Worm (Caenorhabditis elegans): ENCODE data around the gene ugt-30.

Gene ugt-30

DNA sequence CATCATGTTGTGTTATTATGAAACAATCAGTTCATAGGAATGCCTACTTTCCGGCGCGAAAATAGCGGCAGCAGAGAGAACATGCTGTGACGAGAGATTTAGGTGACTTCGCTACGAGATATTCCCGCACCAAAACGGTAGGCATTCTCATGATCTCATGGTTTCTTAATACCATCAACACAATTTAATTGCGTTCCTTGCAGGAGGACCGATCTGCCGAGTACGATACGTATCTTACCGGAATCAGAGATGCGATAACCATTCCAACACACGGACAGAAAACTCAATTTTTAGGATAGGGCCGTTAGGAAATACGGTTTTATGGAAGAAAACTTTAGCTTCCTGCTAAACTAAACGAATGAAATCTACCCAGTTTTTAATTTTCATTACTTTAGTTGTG lies 23.7 kb upstream of the ugt-30 start, which contains the start of gene T09F5.1:
Gene T09F5.1 (plus strand): TSS at position 301 of the 400 bp plus-strand sequence.
- TF ChIP-seq tag-97 (GFP tag; IDR thresholded peaks at IDR 0.05) (no peak), hmg-1.1 (GFP tag; IDR thresholded peaks at IDR 0.05) (no peak), gei-8 (GFP tag; optimal IDR thresholded peaks at IDR 0.05) (no peak), spr-1 (tag; optimal IDR thresholded peaks at IDR 0.05) (no peak), hif-1 (tag; optimal IDR thresholded peaks at IDR 0.05) (no peak), ceh-82 (tag; optimal IDR thresholded peaks at IDR 0.05) (no peak), zag-1 (tag; optimal IDR thresholded peaks at IDR 0.05) (no peak), vab-7 (GFP tag; IDR thresholded peaks at IDR 0.05) (no peak), hlh-30 (tag; optimal IDR thresholded peaks at IDR 0.05; ENCODE audit: insufficient read depth) (no peak), mep-1 (tag; optimal IDR thresholded peaks at IDR 0.05) (no peak), fos-1 (tag; optimal IDR thresholded peaks at IDR 0.05) (no peak), ztf-11 (tag; optimal IDR thresholded peaks at IDR 0.05) (no peak), Y5F2A.4 (GFP tag; optimal IDR thresholded peaks at IDR 0.05) (no peak), jun-1 (tag; optimal IDR thresholded peaks at IDR 0.05) (no peak)

- TF ChIP-seq dpl-1 (GFP tag; optimal IDR thresholded peaks at IDR 0.05) (no peak), lin-29 (GFP tag; IDR thresholded peaks at IDR 0.05) (no peak), R02D3.7 (tag; optimal IDR thresholded peaks at IDR 0.05) (no peak), cey-2 (tag; optimal IDR thresholded peaks at IDR 0.05; ENCODE audit: borderline replicate concordance, insufficient read depth) (no peak), F44E2.7 (GFP tag; IDR thresholded peaks at IDR 0.05) (no peak), lin-39 (tag; optimal IDR thresholded peaks at IDR 0.05) (no peak), ztf-11 (tag; optimal IDR thresholded peaks at IDR 0.05) (no peak), spr-1 (tag; optimal IDR thresholded peaks at IDR 0.05) (no peak), tra-1 (GFP tag; IDR thresholded peaks at IDR 0.05) (no peak), tag-97 (GFP tag; IDR thresholded peaks at IDR 0.05) (no peak), nhr-237 (tag; optimal IDR thresholded peaks at IDR 0.05) (no peak)
These were observed 22.7 kb upstream of the ugt-30 start, which contains the start of gene T09F5.20 for ce11 chrV:15147776-15148175. T09F5.20 (minus strand) TSS chrV:15147876.

- TF ChIP-seq pqm-1 (tag; optimal IDR thresholded peaks at IDR 0.05) = no peak
- peak; percentile 72 for TF ChIP-seq nhr-6 (tag; optimal IDR thresholded peaks at IDR 0.05)
- TF ChIP-seq lin-13 (GFP tag; optimal IDR thresholded peaks at IDR 0.05) = peak; percentile 7
- peak; percentile 18 for TF ChIP-seq duxl-1 (tag; optimal IDR thresholded peaks at IDR 0.05; ENCODE audit: poor library complexity)
- peak; percentile 73 for TF ChIP-seq dpl-1 (GFP tag; optimal IDR thresholded peaks at IDR 0.05)
- no peak for TF ChIP-seq aly-2 (tag; optimal IDR thresholded peaks at IDR 0.05)
- peak; percentile 92 for TF ChIP-seq mes-2 (tag; optimal IDR thresholded peaks at IDR 0.05; ENCODE audit: poor library complexity, severe bottlenecking)
- TF ChIP-seq aha-1 (tag) = no peak
- TF ChIP-seq pha-4 (GFP tag; IDR thresholded peaks at IDR 0.05) = no peak
- no peak for TF ChIP-seq pha-4 (tag; optimal IDR thresholded peaks at IDR 0.05)
- TF ChIP-seq T20F7.1 (GFP tag; optimal IDR thresholded peaks at IDR 0.05) = peak; percentile 32
- peak; percentile 90 for TF ChIP-seq lin-38 (GFP tag; IDR thresholded peaks at IDR 0.05)
- no peak for TF ChIP-seq nhr-11 (tag; optimal IDR thresholded peaks at IDR 0.05)
- no peak for TF ChIP-seq arid-1 (GFP tag; conservative IDR thresholded peaks at IDR 0.05)
- TF ChIP-seq fkh-10 (GFP tag; optimal IDR thresholded peaks at IDR 0.05) = no peak
- peak; percentile 61 for TF ChIP-seq nhr-28 (tag; optimal IDR thresholded peaks at IDR 0.05)
These were observed 18.7 kb upstream of the ugt-30 start, which contains the start of gene K08F9.4 for ce11 chrV:15143798-15144197. K08F9.4 (plus strand) TSS chrV:15144019.

DNA sequence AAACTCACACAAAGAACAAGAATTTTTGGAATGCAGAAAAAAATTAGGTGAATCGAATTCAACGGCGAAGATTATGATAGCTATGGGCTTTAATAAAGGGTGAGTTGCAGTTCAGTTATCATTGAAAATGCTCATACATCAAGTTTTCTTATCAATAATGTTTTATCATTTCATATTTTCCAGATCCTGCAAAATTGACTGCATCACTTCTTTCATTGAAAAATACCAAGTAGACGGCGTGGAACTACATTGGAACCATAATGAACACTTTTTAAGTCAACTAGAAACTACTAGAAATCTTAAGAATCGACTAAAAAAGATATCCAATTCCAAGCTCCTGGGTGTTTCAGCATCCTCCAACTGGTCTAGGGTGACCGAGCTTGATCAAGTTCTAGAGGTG lies 18.2 kb upstream of the ugt-30 start, which contains the start of gene K08F9.1:
Gene K08F9.1 (minus strand): TSS at position 101 of the 400 bp plus-strand sequence.
- TF ChIP-seq daf-12 (tag; optimal IDR thresholded peaks at IDR 0.05) = no peak

Measured in whole organism, L4 larva.